Fruit fly (Drosophila melanogaster) whole organism, embryonic: ENCODE measurements around the gene MSBP.
A peak's percentile ranks its signal among the peaks of the same experiment; 100 is the strongest.

Source experiments
- ATbp ChIP-seq: fragments of 200-800 bp; sonication (Bioruptor generic); optimal IDR thresholded peaks from 2 replicates; lab custom pipeline; 2017; ENCODE audit warnings: missing biosample characterization, mild to moderate bottlenecking, missing genetic modification characterization, missing genetic modification reagents
- Abd-B ChIP-seq: fragments of 200-800 bp; sonication (Bioruptor generic); optimal IDR thresholded peaks from 2 replicates; lab custom pipeline; 2018; ENCODE audit warnings: missing biosample characterization, mild to moderate bottlenecking, missing genetic modification characterization, moderate library complexity
- Asciz ChIP-seq: fragments of 200-800 bp; sonication (Bioruptor generic); optimal IDR thresholded peaks from 2 replicates; lab custom pipeline; 2017; ENCODE audit warnings: missing biosample characterization, mild to moderate bottlenecking, missing genetic modification characterization, missing genetic modification reagents
- Atf3 ChIP-seq: fragments of 200-800 bp; sonication (Bioruptor generic); optimal IDR thresholded peaks from 3 replicates; lab custom pipeline; 2016; ENCODE audit warnings: missing biosample characterization, missing genetic modification characterization
- Bdp1 ChIP-seq: fragments of 200-800 bp; sonication (Bioruptor generic); optimal IDR thresholded peaks from 3 replicates; lab custom pipeline; 2016; ENCODE audit warnings: missing biosample characterization, missing genetic modification characterization
- CG10366 ChIP-seq: fragments of 200-800 bp; sonication (Bioruptor generic); IDR thresholded peaks from 2 replicates; pipeline ENCODE4 v1.3.6; 2022; ENCODE audit warnings: missing biosample characterization, missing genetic modification characterization
- CG10462 ChIP-seq: fragments of 200-800 bp; sonication (Bioruptor generic); optimal IDR thresholded peaks from 2 replicates; lab custom pipeline; 2016; ENCODE audit warnings: missing biosample characterization, missing genetic modification characterization
- CG11695 ChIP-seq: fragments of 200-800 bp; sonication (Bioruptor generic); IDR thresholded peaks from 3 replicates; pipeline ENCODE4 v1.3.6; 2022; ENCODE audit warnings: missing biosample characterization, missing genetic modification characterization
- CG12104 ChIP-seq: fragments of 200-800 bp; sonication (Bioruptor generic); optimal IDR thresholded peaks from 3 replicates; lab custom pipeline; 2016; ENCODE audit warnings: missing biosample characterization, missing genetic modification characterization
- CG13775 ChIP-seq: fragments of 200-800 bp; sonication (Bioruptor generic); optimal IDR thresholded peaks from 3 replicates; lab custom pipeline; 2017; ENCODE audit warnings: missing biosample characterization, mild to moderate bottlenecking, missing genetic modification characterization
- CG15696 ChIP-seq: fragments of 200-800 bp; sonication (Bioruptor generic); optimal IDR thresholded peaks from 2 replicates; lab custom pipeline; 2019; ENCODE audit warnings: missing biosample characterization, mild to moderate bottlenecking, missing genetic modification characterization, moderate library complexity
- CG32767 ChIP-seq: fragments of 200-800 bp; sonication (Bioruptor generic); IDR thresholded peaks from 2 replicates; pipeline ENCODE4 v1.3.6; 2022; ENCODE audit warnings: missing biosample characterization, missing genetic modification characterization
- CG3407 ChIP-seq: fragments of 200-800 bp; sonication (Bioruptor generic); optimal IDR thresholded peaks from 2 replicates; lab custom pipeline; 2018; ENCODE audit warnings: missing biosample characterization, mild to moderate bottlenecking, missing genetic modification characterization
- CG42726 ChIP-seq: fragments of 200-800 bp; sonication (Bioruptor generic); IDR thresholded peaks from 2 replicates; pipeline ENCODE4 v1.3.6; 2022; ENCODE audit warnings: missing biosample characterization, missing genetic modification characterization; ENCODE audit not compliant: partially characterized antibody
- CG43689 ChIP-seq: fragments of 200-800 bp; sonication (Bioruptor generic); IDR thresholded peaks from 2 replicates; pipeline ENCODE4 v1.3.6; 2022; ENCODE audit warnings: missing biosample characterization, missing genetic modification characterization
- CG4404 ChIP-seq: fragments of 200-800 bp; sonication (Bioruptor generic); IDR thresholded peaks from 2 replicates; pipeline ENCODE4 v1.3.6; 2022; ENCODE audit warnings: missing biosample characterization, missing genetic modification characterization
- CG6765 ChIP-seq: fragments of 200-800 bp; sonication (Bioruptor generic); optimal IDR thresholded peaks from 3 replicates; lab custom pipeline; 2017; ENCODE audit warnings: missing biosample characterization, mild to moderate bottlenecking, missing genetic modification characterization
- CG8089 ChIP-seq: fragments of 200-800 bp; sonication (Bioruptor generic); optimal IDR thresholded peaks from 3 replicates; lab custom pipeline; 2016; ENCODE audit warnings: missing biosample characterization, missing genetic modification characterization
- CG9609 ChIP-seq: fragments of 200-800 bp; sonication (Bioruptor generic); optimal IDR thresholded peaks from 3 replicates; lab custom pipeline; 2016; ENCODE audit warnings: missing biosample characterization, missing genetic modification characterization
- CG9727 ChIP-seq: fragments of 200-800 bp; sonication (Bioruptor generic); optimal IDR thresholded peaks from 3 replicates; lab custom pipeline; 2017; ENCODE audit warnings: missing biosample characterization, mild to moderate bottlenecking, missing genetic modification characterization
- CTCF ChIP-seq: fragments of 200-800 bp; sonication (Bioruptor generic); optimal IDR thresholded peaks from 2 replicates; lab custom pipeline; 2017; ENCODE audit warnings: missing biosample characterization, mild to moderate bottlenecking, missing genetic modification characterization, moderate library complexity
- Dfd ChIP-seq, 2 experiments: fragments of >200 bp; optimal IDR thresholded peaks; 2 replicates each; lab custom pipeline; 2017; ENCODE audit warnings: missing biosample characterization in 2 of 2, missing genetic modification characterization in 2 of 2
- Dip3 ChIP-seq: fragments of 200-800 bp; sonication (Bioruptor generic); optimal IDR thresholded peaks from 3 replicates; lab custom pipeline; 2016; ENCODE audit warnings: missing biosample characterization, missing genetic modification characterization
- Doc3 ChIP-seq: fragments of 200-800 bp; sonication (Bioruptor generic); IDR thresholded peaks from 3 replicates; pipeline ENCODE4 v1.3.6; 2022; ENCODE audit warnings: missing biosample characterization, missing genetic modification characterization; ENCODE audit not compliant: partially characterized antibody
- H2.0 ChIP-seq: fragments of 200-800 bp; sonication (Bioruptor generic); IDR thresholded peaks from 2 replicates; pipeline ENCODE4 v1.3.6; 2022; ENCODE audit warnings: missing biosample characterization, missing genetic modification characterization
- NC2α ChIP-seq: fragments of 200-800 bp; sonication (Bioruptor generic); optimal IDR thresholded peaks from 2 replicates; lab custom pipeline; 2016; ENCODE audit warnings: missing biosample characterization, missing genetic modification characterization
- Nf-YC ChIP-seq: fragments of 200-800 bp; optimal IDR thresholded peaks from 3 replicates; lab custom pipeline; 2019; ENCODE audit warnings: missing biosample characterization, mild to moderate bottlenecking, missing genetic modification characterization, moderate library complexity
- Ptx1 ChIP-seq: fragments of 200-800 bp; sonication (Bioruptor generic); IDR thresholded peaks from 2 replicates; pipeline ENCODE4 v1.3.6; 2022; ENCODE audit warnings: missing biosample characterization, missing genetic modification characterization
- Ssrp ChIP-seq: fragments of 200-800 bp; sonication (Bioruptor generic); optimal IDR thresholded peaks from 2 replicates; lab custom pipeline; 2018; ENCODE audit warnings: missing biosample characterization, mild to moderate bottlenecking, missing genetic modification characterization, moderate library complexity
- croc ChIP-seq: fragments of 200-800 bp; sonication (Bioruptor generic); conservative IDR thresholded peaks from 3 replicates; pipeline ENCODE4 v1.3.6; 2022; ENCODE audit warnings: missing biosample characterization, missing genetic modification characterization
- dysf ChIP-seq: fragments of 200-800 bp; sonication (Bioruptor generic); IDR thresholded peaks from 3 replicates; pipeline ENCODE4 v1.3.6; 2022; ENCODE audit warnings: missing biosample characterization, missing genetic modification characterization
- fd102C ChIP-seq: fragments of 200-800 bp; sonication (Bioruptor generic); optimal IDR thresholded peaks from 2 replicates; lab custom pipeline; 2018; ENCODE audit warnings: missing biosample characterization, mild to moderate bottlenecking, missing genetic modification characterization, moderate library complexity
- gcm2 ChIP-seq: fragments of 200-800 bp; sonication (Bioruptor generic); optimal IDR thresholded peaks from 2 replicates; lab custom pipeline; 2016; ENCODE audit warnings: missing biosample characterization, missing genetic modification characterization
- grn ChIP-seq: fragments of 200-800 bp; sonication (Bioruptor generic); optimal IDR thresholded peaks from 3 replicates; lab custom pipeline; 2017; ENCODE audit warnings: missing biosample characterization, missing genetic modification characterization
- gsb ChIP-seq: fragments of 200-800 bp; sonication (Bioruptor generic); IDR thresholded peaks from 2 replicates; pipeline ENCODE4 v1.3.6; 2022; ENCODE audit warnings: missing biosample characterization, missing genetic modification characterization
- her ChIP-seq: fragments of 200-800 bp; sonication (Bioruptor generic); optimal IDR thresholded peaks from 2 replicates; lab custom pipeline; 2016; ENCODE audit warnings: missing biosample characterization, missing genetic modification characterization
- kay ChIP-seq: fragments of 200-800 bp; sonication (Bioruptor generic); optimal IDR thresholded peaks from 2 replicates; lab custom pipeline; 2016; ENCODE audit warnings: missing biosample characterization, missing genetic modification characterization
- nmo ChIP-seq: fragments of 200-800 bp; sonication (Bioruptor generic); optimal IDR thresholded peaks from 2 replicates; lab custom pipeline; 2018; ENCODE audit warnings: missing biosample characterization, mild to moderate bottlenecking, missing genetic modification characterization, moderate library complexity
- org-1 ChIP-seq: fragments of 200-800 bp; sonication (Bioruptor generic); optimal IDR thresholded peaks from 2 replicates; lab custom pipeline; 2017; ENCODE audit warnings: missing biosample characterization, missing genetic modification characterization
- prd ChIP-seq, 3 experiments: fragments of >200 bp in 2 of 3; fragments of 200-800 bp in 1 of 3; sonication (Bioruptor generic) in 1 of 3; optimal IDR thresholded peaks in 2 of 3; IDR thresholded peaks in 1 of 3; 2 replicates in 2 of 3; 3 replicates in 1 of 3; pipeline versions ENCODE4 v1.3.6 to Lab custom; 2017 to 2022; ENCODE audit warnings: missing biosample characterization in 1 of 3, missing genetic modification characterization in 1 of 3
- ranshi ChIP-seq: fragments of 200-800 bp; sonication (Bioruptor generic); IDR thresholded peaks from 2 replicates; pipeline ENCODE4 v1.3.6; 2022; ENCODE audit warnings: missing biosample characterization, missing genetic modification characterization
- rib ChIP-seq: fragments of 200-800 bp; sonication (Bioruptor generic); IDR thresholded peaks from 2 replicates; pipeline ENCODE4 v1.3.6; 2022; ENCODE audit warnings: missing biosample characterization, missing genetic modification characterization
- ro ChIP-seq: fragments of 200-800 bp; sonication (Bioruptor generic); IDR thresholded peaks from 2 replicates; pipeline ENCODE4 v1.3.6; 2022; ENCODE audit warnings: missing biosample characterization, missing genetic modification characterization
- seq ChIP-seq: fragments of 200-800 bp; sonication (Bioruptor generic); IDR thresholded peaks from 2 replicates; pipeline ENCODE4 v1.3.6; 2022; ENCODE audit warnings: missing biosample characterization, missing genetic modification characterization
- slbo ChIP-seq: fragments of 200-800 bp; sonication (Bioruptor generic); IDR thresholded peaks from 2 replicates; pipeline ENCODE4 v1.3.6; 2022; ENCODE audit warnings: missing biosample characterization, missing genetic modification characterization
- stwl ChIP-seq: fragments of 200-800 bp; sonication (Bioruptor generic); optimal IDR thresholded peaks from 3 replicates; lab custom pipeline; 2018; ENCODE audit warnings: missing biosample characterization, mild to moderate bottlenecking, missing genetic modification characterization, moderate library complexity
- tll ChIP-seq, 2 experiments: fragments of 200-800 bp in 1 of 2; fragments of >200 bp in 1 of 2; sonication (Bioruptor generic) in 1 of 2; optimal IDR thresholded peaks; 2 replicates each; lab custom pipeline; 2017 to 2019; ENCODE audit warnings: missing biosample characterization in 2 of 2, missing genetic modification characterization in 2 of 2, mild to moderate bottlenecking in 1 of 2, moderate library complexity in 1 of 2
- usp ChIP-seq: fragments of >200 bp; optimal IDR thresholded peaks from 2 replicates; lab custom pipeline; 2017; ENCODE audit warnings: missing biosample characterization, missing genetic modification characterization
- zen2 ChIP-seq: fragments of 200-800 bp; sonication (Bioruptor generic); IDR thresholded peaks from 3 replicates; pipeline ENCODE4 v1.3.6; 2022; ENCODE audit warnings: missing biosample characterization, missing genetic modification characterization; ENCODE audit not compliant: partially characterized antibody
- zfh2 ChIP-seq: fragments of 200-800 bp; sonication (Bioruptor generic); optimal IDR thresholded peaks from 2 replicates; lab custom pipeline; 2016; ENCODE audit warnings: missing biosample characterization, missing genetic modification characterization

Gene MSBP

DNA sequence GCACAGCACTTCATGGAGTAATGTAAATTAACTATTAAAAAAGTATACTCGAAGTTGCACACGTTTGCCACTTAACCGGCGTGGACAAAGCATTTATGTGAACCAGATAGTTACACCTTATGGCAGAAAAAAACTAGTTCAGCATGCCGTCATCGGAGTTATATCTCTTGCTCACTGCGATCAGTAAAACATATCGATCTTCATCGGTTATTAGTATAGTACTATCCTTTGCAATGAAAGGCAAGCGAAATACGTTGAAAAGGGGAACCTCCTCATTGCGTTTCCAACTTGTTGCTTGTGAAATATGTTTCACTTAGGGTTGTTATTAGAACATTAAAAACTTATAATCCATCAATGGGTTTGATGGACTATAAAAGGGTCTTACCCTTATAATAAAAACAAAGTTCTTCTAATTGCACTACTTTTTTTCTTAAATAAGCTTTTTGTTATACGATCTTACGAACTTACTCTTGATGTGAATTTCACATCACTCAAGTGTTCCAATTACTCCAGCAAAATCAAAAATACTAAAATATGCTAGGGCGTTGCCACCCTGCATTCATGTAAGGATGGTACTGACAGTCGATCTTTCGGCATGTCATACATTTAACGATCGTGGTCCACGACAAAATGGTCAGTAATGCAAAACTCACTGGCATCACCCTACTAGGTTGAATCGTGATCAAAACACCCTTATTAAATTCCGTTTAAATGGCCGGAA is 19.8 kb upstream of the MSBP start, which contains the start of gene CycD (continued):
- TF ChIP-seq H2.0 (GFP tag; lab: Robert Waterston, UW) (peak; percentile 23; the same call in 1 of the 2 replicates), CG11695 (GFP tag; lab: Robert Waterston, UW) (no peak), Dfd (GFP tag; optimal IDR thresholded peaks at IDR 0.05; lab: Kevin White, UChicago) (peak in 1 of 2 experiments; percentile 29), CG32767 (GFP tag; lab: Robert Waterston, UW) (no peak), CG3407 (no peak), Atf3 (no peak), CG42726 (peak; percentile 62; the same call in 1 of the 2 replicates), grn (GFP tag; lab: Kevin White, UChicago) (no peak), CG43689 (GFP tag; lab: Robert Waterston, UW) (no peak), slbo (GFP tag; lab: Robert Waterston, UW) (peak; percentile 80), Ptx1 (GFP tag; lab: Robert Waterston, UW) (peak; percentile 47; the same call in 1 of the 2 replicates), CG12104 (GFP tag; lab: Kevin White, UChicago) (no peak), croc (peak; percentile 34; the same call in 1 of the 3 replicates), CG15696 (tag; lab: Kevin White, UChicago) (peak; percentile 76), usp (no peak), kay (no peak), Nf-YC (tag; lab: Kevin White, UChicago) (no peak), ranshi (GFP tag; lab: Robert Waterston, UW) (no peak), Abd-B (GFP tag; lab: Kevin White, UChicago) (peak; percentile 88), Dip3 (no peak), rib (GFP tag; lab: Robert Waterston, UW) (no peak), tll (GFP tag; optimal IDR thresholded peaks at IDR 0.05; lab: Kevin White, UChicago) (no peak), Asciz (GFP tag; lab: Kevin White, UChicago) (no peak), CG9727 (GFP tag; lab: Kevin White, UChicago) (no peak), ro (no peak), CG10462 (GFP tag; lab: Kevin White, UChicago) (no peak), org-1 (GFP tag; lab: Kevin White, UChicago) (no peak), prd (optimal IDR thresholded peaks at IDR 0.05; lab: Kevin White, UChicago) (no peak), prd (GFP tag; IDR thresholded peaks at IDR 0.05; lab: Robert Waterston, UW) (peak; percentile 63; the same call in 1 of the 3 replicates), nmo (GFP tag; lab: Kevin White, UChicago) (peak; percentile 1), CG4404 (GFP tag; lab: Robert Waterston, UW) (no peak), dysf (GFP tag; lab: Robert Waterston, UW) (peak; percentile 66; the same call in 2 of the 3 replicates), gcm2 (GFP tag; lab: Kevin White, UChicago) (no peak), CTCF (no peak), ATbp (no peak), fd102C (GFP tag; lab: Kevin White, UChicago) (no peak), seq (GFP tag; lab: Robert Waterston, UW) (no peak), CG10366 (GFP tag; lab: Robert Waterston, UW) (peak; percentile 26; the same call in 1 of the 2 replicates), CG9609 (GFP tag; lab: Kevin White, UChicago) (no peak), CG6765 (no peak), Doc3 (no peak), stwl (tag; lab: Kevin White, UChicago) (peak; percentile 93), NC2α (no peak), zfh2 (peak; percentile 9), CG8089 (GFP tag; lab: Kevin White, UChicago) (no peak), zen2 (GFP tag; lab: Robert Waterston, UW) (no peak), Ssrp (tag; lab: Kevin White, UChicago) (peak; percentile 11), gsb (GFP tag; lab: Robert Waterston, UW) (no peak), Bdp1 (GFP tag; lab: Kevin White, UChicago) (no peak), her (no peak), CG13775 (GFP tag; lab: Kevin White, UChicago) (no peak)
